Worm (Caenorhabditis elegans) whole organism, L1 larva: Measurements from ENCODE around the gene Y102A11A.2.

Experiments
- C04F5.9 ChIP-seq: sonication (generic microtip); optimal IDR thresholded peaks from 2 replicates; lab custom pipeline; 2016; ENCODE audit warnings: missing genetic modification characterization, missing compliant biosample characterization
- C16A3.4 ChIP-seq: fragments of 150-350 bp; optimal IDR thresholded peaks from 2 replicates; lab custom pipeline; 2014; ENCODE audit warnings: missing biosample characterization, missing genetic modification characterization
- aha-1 ChIP-seq: fragments of 150-350 bp; optimal IDR thresholded peaks from 2 replicates; lab custom pipeline; 2014; ENCODE audit warnings: missing biosample characterization, missing genetic modification characterization
- ama-1 ChIP-seq: fragments of 150-350 bp; optimal IDR thresholded peaks from 2 replicates; lab custom pipeline; 2014
- ceh-8 ChIP-seq: fragments of 200-800 bp; sonication (Bioruptor generic); optimal IDR thresholded peaks from 2 replicates; lab custom pipeline; 2018; ENCODE audit warnings: mild to moderate bottlenecking, missing genetic modification characterization, moderate library complexity, missing compliant biosample characterization
- ceh-82 ChIP-seq, 3 experiments: fragments of 150-350 bp in 1 of 3; sonication (generic microtip) in 2 of 3; optimal IDR thresholded peaks; 2 replicates each; lab custom pipeline; 2014 to 2017; ENCODE audit warnings: missing biosample characterization in 3 of 3, missing genetic modification characterization in 3 of 3
- ceh-90 ChIP-seq: sonication (generic microtip); optimal IDR thresholded peaks from 2 replicates; lab custom pipeline; 2016; ENCODE audit warnings: missing genetic modification characterization, missing compliant biosample characterization
- ces-1 ChIP-seq: fragments of 150-350 bp; optimal IDR thresholded peaks from 2 replicates; lab custom pipeline; 2014; ENCODE audit warnings: missing biosample characterization, missing genetic modification reagents, missing genetic modification characterization
- dpl-1 ChIP-seq, 3 experiments: fragments of 150-350 bp in 2 of 3; sonication (generic microtip) in 1 of 3; optimal IDR thresholded peaks; 2 replicates each; lab custom pipeline; 2014 to 2017; ENCODE audit warnings: missing biosample characterization in 3 of 3, missing genetic modification characterization in 3 of 3, missing genetic modification reagents in 3 of 3
- dsc-1 ChIP-seq: sonication (generic microtip); optimal IDR thresholded peaks from 2 replicates; lab custom pipeline; 2016; ENCODE audit warnings: mild to moderate bottlenecking, missing genetic modification characterization, missing compliant biosample characterization
- efl-1 ChIP-seq, 4 experiments: fragments of 150-350 bp; optimal IDR thresholded peaks in 3 of 4; peaks in 1 of 4; 1 replicate in 1 of 4; 2 replicates in 3 of 4; lab custom pipeline; 2014; ENCODE audit warnings: missing biosample characterization in 2 of 4, missing genetic modification characterization in 2 of 4, missing genetic modification reagents in 2 of 4
- efl-3 ChIP-seq: fragments of 200-800 bp; sonication (Bioruptor generic); optimal IDR thresholded peaks from 2 replicates; lab custom pipeline; 2018; ENCODE audit warnings: mild to moderate bottlenecking, missing genetic modification characterization, missing compliant biosample characterization
- egl-13 ChIP-seq: sonication (generic microtip); optimal IDR thresholded peaks from 2 replicates; lab custom pipeline; 2016; ENCODE audit warnings: missing genotype, missing genetic modification reagents, missing genetic modification characterization, missing compliant biosample characterization
- egl-27 ChIP-seq, 2 experiments: fragments of 150-350 bp in 1 of 2; sonication (generic microtip); optimal IDR thresholded peaks; 3 replicates each; lab custom pipeline; 2017 to 2018; ENCODE audit warnings: missing biosample characterization in 2 of 2, missing genetic modification characterization in 2 of 2, missing genetic modification reagents in 2 of 2
- elt-2 ChIP-seq: sonication (generic microtip); optimal IDR thresholded peaks from 2 replicates; lab custom pipeline; 2016; ENCODE audit warnings: missing genetic modification characterization, mild to moderate bottlenecking, inconsistent platforms, missing compliant biosample characterization, missing genetic modification reagents
- elt-3 ChIP-seq, 6 experiments: fragments of 150-350 bp in 1 of 6; sonication (generic microtip); optimal IDR thresholded peaks; 2 replicates each; lab custom pipeline; 2017 to 2018; ENCODE audit warnings: missing biosample characterization in 6 of 6, missing genetic modification characterization in 6 of 6, inconsistent platforms in 1 of 6
- fkh-8 ChIP-seq: sonication (generic microtip); optimal IDR thresholded peaks from 2 replicates; lab custom pipeline; 2016; ENCODE audit warnings: mild to moderate bottlenecking, missing genetic modification characterization, missing compliant biosample characterization
- hlh-17 ChIP-seq: fragments of 200-800 bp; sonication (Bioruptor generic); optimal IDR thresholded peaks from 2 replicates; lab custom pipeline; 2018; ENCODE audit warnings: missing genetic modification characterization, mild to moderate bottlenecking, missing compliant biosample characterization, moderate library complexity, borderline replicate concordance
- hlh-4 ChIP-seq: sonication (generic microtip); optimal IDR thresholded peaks from 2 replicates; lab custom pipeline; 2016; ENCODE audit warnings: mild to moderate bottlenecking, missing genetic modification characterization, missing compliant biosample characterization
- hpl-2 ChIP-seq: fragments of 150-350 bp; optimal IDR thresholded peaks from 2 replicates; lab custom pipeline; 2014; ENCODE audit warnings: missing biosample characterization, missing genetic modification reagents, missing genetic modification characterization
- irx-1 ChIP-seq: sonication (generic microtip); optimal IDR thresholded peaks from 2 replicates; lab custom pipeline; 2016; ENCODE audit warnings: missing genetic modification characterization, missing compliant biosample characterization
- isw-1 ChIP-seq: fragments of 200-800 bp; sonication (Bioruptor generic); IDR thresholded peaks from 2 replicates; pipeline ENCODE4 v1.3.6; 2022; ENCODE audit warnings: missing genetic modification characterization, missing compliant biosample characterization
- lin-15B ChIP-seq: fragments of 150-350 bp; sonication (generic microtip); optimal IDR thresholded peaks from 3 replicates; lab custom pipeline; 2014; ENCODE audit warnings: missing biosample characterization, missing genetic modification characterization
- lin-35 ChIP-seq, 2 experiments: fragments of 150-350 bp; optimal IDR thresholded peaks; 2 replicates each; lab custom pipeline; 2014; ENCODE audit warnings: missing biosample characterization in 2 of 2, missing genetic modification characterization in 2 of 2, missing genetic modification reagents in 2 of 2
- lir-3 ChIP-seq: sonication (generic microtip); optimal IDR thresholded peaks from 2 replicates; lab custom pipeline; 2016; ENCODE audit warnings: mild to moderate bottlenecking, missing genetic modification characterization, moderate library complexity, missing compliant biosample characterization; ENCODE audit not compliant: poor library complexity
- lsy-2 ChIP-seq, 2 experiments: fragments of 150-350 bp; optimal IDR thresholded peaks; 2 replicates each; lab custom pipeline; 2014; ENCODE audit warnings: missing biosample characterization in 2 of 2, missing genetic modification characterization in 2 of 2
- mab-9 ChIP-seq: fragments of 200-800 bp; sonication (Bioruptor generic); IDR thresholded peaks from 2 replicates; pipeline ENCODE4 v1.3.6; 2022; ENCODE audit warnings: missing genetic modification reagents, missing genetic modification characterization, missing compliant biosample characterization
- nhr-11 ChIP-seq: fragments of 150-350 bp; optimal IDR thresholded peaks from 2 replicates; lab custom pipeline; 2014; ENCODE audit warnings: missing biosample characterization, missing genetic modification characterization
- nhr-19 ChIP-seq: fragments of 200-800 bp; sonication (Bioruptor generic); conservative IDR thresholded peaks from 2 replicates; pipeline ENCODE4 v1.3.6; 2022; ENCODE audit warnings: missing genetic modification characterization, missing compliant biosample characterization
- nhr-47 ChIP-seq: sonication (generic microtip); optimal IDR thresholded peaks from 2 replicates; lab custom pipeline; 2016; ENCODE audit warnings: mild to moderate bottlenecking, missing genetic modification characterization, moderate library complexity, missing compliant biosample characterization
- nhr-71 ChIP-seq: sonication (generic microtip); optimal IDR thresholded peaks from 2 replicates; lab custom pipeline; 2016; ENCODE audit warnings: mild to moderate bottlenecking, missing genetic modification characterization, moderate library complexity, missing compliant biosample characterization
- nhr-77 ChIP-seq: fragments of 150-350 bp; optimal IDR thresholded peaks from 2 replicates; lab custom pipeline; 2014; ENCODE audit warnings: missing biosample characterization, missing genetic modification characterization
- nhr-84 ChIP-seq: sonication (generic microtip); optimal IDR thresholded peaks from 2 replicates; lab custom pipeline; 2017; ENCODE audit warnings: missing biosample characterization, missing genetic modification characterization
- nhr-85 ChIP-seq: sonication (generic microtip); peaks from one replicate; lab custom pipeline; 2016; ENCODE audit warnings: missing genetic modification characterization, inconsistent platforms, missing compliant biosample characterization
- pqm-1 ChIP-seq: sonication (generic microtip); optimal IDR thresholded peaks from 3 replicates; lab custom pipeline; 2017; ENCODE audit warnings: missing biosample characterization, missing genetic modification characterization
- rnt-1 ChIP-seq: sonication (generic microtip); optimal IDR thresholded peaks from 2 replicates; lab custom pipeline; 2016; ENCODE audit warnings: mild to moderate bottlenecking, missing genetic modification characterization, moderate library complexity, missing compliant biosample characterization
- sox-4 ChIP-seq: sonication (generic microtip); optimal IDR thresholded peaks from 2 replicates; lab custom pipeline; 2016; ENCODE audit warnings: missing genetic modification characterization, missing compliant biosample characterization
- sptf-1 ChIP-seq: fragments of 150-350 bp; optimal IDR thresholded peaks from 2 replicates; lab custom pipeline; 2014; ENCODE audit warnings: missing biosample characterization, missing genetic modification characterization
- tbx-2 ChIP-seq: sonication (generic microtip); optimal IDR thresholded peaks from 2 replicates; lab custom pipeline; 2016; ENCODE audit warnings: missing genetic modification characterization, missing compliant biosample characterization
- unc-130 ChIP-seq: fragments of 150-350 bp; optimal IDR thresholded peaks from 2 replicates; lab custom pipeline; 2017; ENCODE audit warnings: missing biosample characterization, missing genetic modification characterization, inconsistent platforms
- unc-30 ChIP-seq: sonication (generic microtip); optimal IDR thresholded peaks from 2 replicates; lab custom pipeline; 2017; ENCODE audit warnings: missing biosample characterization, missing genetic modification characterization
- unc-86 ChIP-seq: sonication (generic microtip); optimal IDR thresholded peaks from 2 replicates; lab custom pipeline; 2016; ENCODE audit warnings: missing genetic modification characterization, missing compliant biosample characterization
- unc-98 ChIP-seq: fragments of 200-800 bp; sonication (Bioruptor generic); IDR thresholded peaks from 2 replicates; pipeline ENCODE4 v1.3.6; 2022; ENCODE audit warnings: missing genetic modification characterization, missing compliant biosample characterization
- zag-1 ChIP-seq: fragments of 150-350 bp; optimal IDR thresholded peaks from 2 replicates; lab custom pipeline; 2014; ENCODE audit warnings: missing biosample characterization, missing genetic modification characterization
- zip-4 ChIP-seq: fragments of 200-800 bp; sonication (Bioruptor generic); optimal IDR thresholded peaks from 2 replicates; lab custom pipeline; 2018; ENCODE audit warnings: mild to moderate bottlenecking, missing genetic modification characterization, moderate library complexity, missing compliant biosample characterization
- ztf-4 ChIP-seq: fragments of 150-350 bp; optimal IDR thresholded peaks from 2 replicates; lab custom pipeline; 2014; ENCODE audit warnings: missing biosample characterization, missing genetic modification characterization

Y102A11A.2 gene

DNA sequence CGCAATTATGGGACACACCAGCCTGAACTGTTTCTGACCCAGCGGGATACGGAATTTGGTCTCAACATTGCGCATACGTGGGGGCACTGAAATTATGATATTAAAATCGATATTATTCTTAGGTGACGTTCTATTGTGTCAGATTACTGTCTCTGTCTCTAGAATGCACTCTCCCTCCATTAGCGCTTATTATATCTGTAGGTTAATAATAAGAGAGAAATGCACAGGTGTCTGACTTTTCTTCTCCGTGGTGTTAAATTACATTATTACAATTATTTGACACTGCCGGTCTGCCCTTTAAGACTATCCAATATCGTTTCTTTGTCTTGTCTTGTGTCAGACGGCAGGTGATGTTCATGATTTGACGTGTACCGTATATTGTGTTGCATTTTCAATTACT lies 16.2 kb downstream of the Y102A11A.2 start:
- TF ChIP-seq sptf-1 = no peak
- TF ChIP-seq sox-4 = no peak
- TF ChIP-seq dsc-1 (tag; lab: Kevin White, UChicago) = no peak
- TF ChIP-seq egl-13 (tag; lab: Kevin White, UChicago) = no peak
- TF ChIP-seq lir-3 (tag; lab: Kevin White, UChicago) = no peak
- no peak for TF ChIP-seq zip-4 (GFP tag; lab: Kevin White, UChicago)
- TF ChIP-seq irx-1 = no peak
- no peak for TF ChIP-seq hlh-17 (GFP tag; lab: Kevin White, UChicago)
- TF ChIP-seq pqm-1 (tag; lab: Kevin White, UChicago) = no peak
- TF ChIP-seq elt-3 (tag; optimal IDR thresholded peaks at IDR 0.05; lab: Kevin White, UChicago) = no peak
- TF ChIP-seq dpl-1 (GFP tag; optimal IDR thresholded peaks at IDR 0.05; lab: Kevin White, UChicago) = no peak
- no peak for TF ChIP-seq egl-27 (tag; optimal IDR thresholded peaks at IDR 0.05; lab: Kevin White, UChicago)
- no peak for TF ChIP-seq efl-1 (optimal IDR thresholded peaks at IDR 0.05; lab: Kevin White, UChicago)
- TF ChIP-seq efl-1 (GFP tag; optimal IDR thresholded peaks at IDR 0.05 in 1 of 2; lab: Kevin White, UChicago) = no peak
- no peak for TF ChIP-seq ceh-82 (tag; optimal IDR thresholded peaks at IDR 0.05; lab: Kevin White, UChicago)
- no peak for TF ChIP-seq nhr-84 (tag; lab: Kevin White, UChicago)
- TF ChIP-seq rnt-1 (tag; lab: Kevin White, UChicago) = no peak
- TF ChIP-seq tbx-2 (tag; lab: Kevin White, UChicago) = no peak

ce11 chrX:2043224-2043623 lies 16.8 kb downstream of the Y102A11A.2 start:
- TF ChIP-seq zag-1 (tag; lab: Kevin White, UChicago) (no peak), ztf-4 (tag; lab: Kevin White, UChicago) (no peak), nhr-19 (GFP tag; lab: Robert Waterston, UW) (peak; percentile 32; the same call in 1 of the 2 replicates), nhr-77 (tag; lab: Kevin White, UChicago) (no peak), efl-3 (GFP tag; lab: Kevin White, UChicago) (no peak), unc-130 (tag; lab: Kevin White, UChicago) (no peak), ceh-90 (tag; lab: Kevin White, UChicago) (no peak), lsy-2 (tag; optimal IDR thresholded peaks at IDR 0.05; lab: Kevin White, UChicago) (no peak), rnt-1 (tag; lab: Kevin White, UChicago) (no peak), nhr-85 (tag; lab: Kevin White, UChicago) (no peak), tbx-2 (tag; lab: Kevin White, UChicago) (peak; percentile 6), nhr-71 (tag; lab: Kevin White, UChicago) (peak; percentile 13), dsc-1 (tag; lab: Kevin White, UChicago) (no peak), mab-9 (no peak), aha-1 (no peak), isw-1 (GFP tag; lab: Robert Waterston, UW) (no peak), dpl-1 (GFP tag; optimal IDR thresholded peaks at IDR 0.05; lab: Kevin White, UChicago) (no peak), unc-86 (tag; lab: Kevin White, UChicago) (no peak), unc-30 (tag; lab: Kevin White, UChicago) (no peak)

DNA sequence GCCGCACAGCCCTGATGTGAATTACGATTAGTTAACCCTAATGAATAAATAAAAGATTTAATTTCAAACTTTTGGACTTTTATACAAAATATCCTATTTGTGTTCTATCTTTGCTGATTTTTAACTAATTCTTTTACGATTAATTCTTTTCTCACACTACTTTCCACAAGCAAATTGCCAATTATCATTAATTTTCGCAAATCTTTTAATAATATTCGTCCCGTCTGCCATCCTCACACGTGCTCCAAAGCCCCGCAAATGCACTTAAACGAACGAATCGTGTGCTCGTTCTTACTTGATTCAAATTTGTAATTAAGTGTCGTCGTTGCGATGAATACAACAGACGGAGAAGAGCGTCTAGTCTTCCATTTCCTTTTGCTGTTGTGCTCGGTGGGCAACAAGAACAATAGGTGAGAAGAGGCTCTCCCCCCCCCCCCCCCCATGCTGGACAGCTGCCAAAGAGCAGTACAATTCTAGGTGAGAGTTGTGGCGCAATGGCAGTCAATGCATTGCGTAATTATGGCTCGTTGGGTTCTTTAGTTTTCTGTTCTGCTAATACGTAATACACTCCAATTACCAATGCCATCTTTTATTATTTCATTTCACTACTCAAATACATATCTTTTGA lies 18.2 kb downstream of the Y102A11A.2 start:
- TF ChIP-seq nhr-47 (tag; lab: Kevin White, UChicago) (no peak), C16A3.4 (no peak), ceh-8 (GFP tag; lab: Kevin White, UChicago) (peak; percentile 37)

DNA sequence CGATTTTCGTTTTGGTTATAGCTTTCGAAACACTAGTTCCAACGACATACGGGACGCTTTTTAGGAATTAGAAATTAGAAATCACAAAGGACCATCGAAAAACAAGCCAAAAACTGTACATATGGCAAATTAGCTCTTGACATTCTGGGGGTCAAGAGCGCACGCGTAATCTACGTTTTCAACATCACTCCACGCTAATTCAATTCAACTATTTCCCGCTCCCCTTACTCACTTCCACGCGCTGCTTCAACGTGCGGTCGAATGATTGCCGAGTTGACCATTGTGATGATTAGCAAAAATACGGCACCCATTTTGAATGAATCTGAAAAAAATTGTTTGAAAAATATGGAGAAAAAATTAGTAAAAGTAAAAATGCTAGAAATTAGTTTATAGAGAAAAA lies 19.2 kb downstream of the Y102A11A.2 start:
- TF ChIP-seq hpl-2 (GFP tag; lab: Kevin White, UChicago) = no peak
- TF ChIP-seq nhr-85 (tag; lab: Kevin White, UChicago) = no peak
- no peak for TF ChIP-seq nhr-71 (tag; lab: Kevin White, UChicago)
- no peak for TF ChIP-seq fkh-8
- no peak for TF ChIP-seq dpl-1 (GFP tag; optimal IDR thresholded peaks at IDR 0.05; lab: Kevin White, UChicago)
- no peak for TF ChIP-seq lin-15B (tag; lab: Kevin White, UChicago)
- no peak for TF ChIP-seq mab-9
- no peak for TF ChIP-seq C04F5.9 (tag; lab: Kevin White, UChicago)
- TF ChIP-seq ces-1 (GFP tag; lab: Kevin White, UChicago) = no peak
- no peak for TF ChIP-seq elt-2 (tag; lab: Kevin White, UChicago)
- no peak for TF ChIP-seq lin-35 (GFP tag; optimal IDR thresholded peaks at IDR 0.05; lab: Kevin White, UChicago)
- no peak for TF ChIP-seq aha-1
- TF ChIP-seq ama-1 = no peak
- TF ChIP-seq unc-98 (GFP tag; lab: Robert Waterston, UW) = no peak
- no peak for TF ChIP-seq lir-3 (tag; lab: Kevin White, UChicago)
- no peak for TF ChIP-seq hlh-4 (tag; lab: Kevin White, UChicago)
- no peak for TF ChIP-seq tbx-2 (tag; lab: Kevin White, UChicago)
- TF ChIP-seq nhr-11 (tag; lab: Kevin White, UChicago) = no peak
- TF ChIP-seq, all 84 proteins: peak for 0
